Worm (Caenorhabditis elegans) whole organism, L4/young adult: ENCODE data around the gene isw-1.

Source experiments
- W03F9.2 ChIP-seq: fragments of 150-350 bp; optimal IDR thresholded peaks from 2 replicates; lab custom pipeline; 2014; ENCODE audit warnings: missing biosample characterization, missing genetic modification characterization
- dao-5 ChIP-seq: sonication (generic microtip); optimal IDR thresholded peaks from 2 replicates; lab custom pipeline; 2016; ENCODE audit warnings: missing genotype, missing genetic modification characterization, moderate library complexity, missing compliant biosample characterization
- him-1 ChIP-seq: sonication (generic microtip); optimal IDR thresholded peaks from 2 replicates; lab custom pipeline; 2016; ENCODE audit warnings: missing genotype, missing genetic modification reagents, missing genetic modification characterization, missing compliant biosample characterization

ce11 chrIII:6655830-6656229 is 54.1 kb downstream of the isw-1 start:
- TF ChIP-seq him-1 (tag; lab: Kevin White, UChicago) (peak; percentile 14), dao-5 (tag; lab: Kevin White, UChicago) (no peak), W03F9.2 (tag; lab: Kevin White, UChicago) (no peak)
